Worm (Caenorhabditis elegans) whole organism, late embryonic: ENCODE data around the gene ant-1.4.

ENCODE experiments used
- ama-1 ChIP-seq: fragments of 150-350 bp; optimal IDR thresholded peaks from 2 replicates; lab custom pipeline; 2014
- ceh-14 ChIP-seq: sonication (generic microtip); optimal IDR thresholded peaks from 2 replicates; lab custom pipeline; 2016; ENCODE audit warnings: missing genotype, missing genetic modification characterization, missing compliant biosample characterization
- ceh-18 ChIP-seq: sonication (generic microtip); optimal IDR thresholded peaks from 2 replicates; lab custom pipeline; 2016; ENCODE audit warnings: missing genetic modification characterization, missing compliant biosample characterization
- ceh-34 ChIP-seq: sonication (generic microtip); optimal IDR thresholded peaks from 2 replicates; lab custom pipeline; 2016; ENCODE audit warnings: mild to moderate bottlenecking, missing genetic modification characterization, missing compliant biosample characterization
- ceh-9 ChIP-seq: sonication (generic microtip); optimal IDR thresholded peaks from 2 replicates; lab custom pipeline; 2016; ENCODE audit warnings: mild to moderate bottlenecking, missing genetic modification characterization, inconsistent platforms, missing compliant biosample characterization
- elt-2 ChIP-seq: sonication (generic microtip); optimal IDR thresholded peaks from 2 replicates; lab custom pipeline; 2016; ENCODE audit warnings: missing genetic modification reagents, missing genetic modification characterization, missing compliant biosample characterization
- pax-1 ChIP-seq: fragments of 150-350 bp; optimal IDR thresholded peaks from 2 replicates; lab custom pipeline; 2014; ENCODE audit warnings: missing biosample characterization, missing genetic modification characterization
- pha-4 ChIP-seq: fragments of 150-350 bp; optimal IDR thresholded peaks from 2 replicates; lab custom pipeline; 2018; ENCODE audit warnings: missing biosample characterization, missing genetic modification reagents, missing genetic modification characterization
- rnt-1 ChIP-seq: sonication (generic microtip); optimal IDR thresholded peaks from 2 replicates; lab custom pipeline; 2016; ENCODE audit warnings: missing genetic modification characterization, missing compliant biosample characterization
- tbx-2 ChIP-seq: sonication (generic microtip); optimal IDR thresholded peaks from 2 replicates; lab custom pipeline; 2016; ENCODE audit warnings: missing genetic modification characterization, missing compliant biosample characterization
- ttx-3 ChIP-seq: sonication (generic microtip); optimal IDR thresholded peaks from 2 replicates; lab custom pipeline; 2016; ENCODE audit warnings: missing genetic modification reagents, missing genetic modification characterization, missing compliant biosample characterization

DNA sequence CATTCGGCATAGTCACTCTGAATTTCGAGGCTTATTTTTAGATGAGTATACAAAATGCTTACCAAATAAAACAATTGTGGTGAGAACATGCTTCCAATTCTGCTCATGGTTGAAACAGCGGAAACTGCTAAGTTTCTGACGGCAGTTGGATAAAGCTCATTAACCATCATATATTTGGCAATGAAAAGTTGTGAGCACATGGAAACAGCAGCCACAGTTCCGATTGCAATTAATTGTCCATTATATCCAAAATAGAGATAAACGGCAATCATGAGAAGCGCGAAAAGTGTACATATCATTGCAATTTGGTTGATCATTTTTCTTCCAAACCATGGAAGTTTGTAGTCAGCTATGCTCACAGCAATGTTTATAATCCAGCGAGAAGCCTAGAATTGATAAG is 1.1 kb upstream of the ant-1.4 start:
- no peak for TF ChIP-seq ttx-3 (tag; lab: Kevin White, UChicago)
- no peak for TF ChIP-seq tbx-2
- TF ChIP-seq ceh-34: no peak
- TF ChIP-seq ama-1 (lab: Kevin White, UChicago): no peak
- TF ChIP-seq ceh-9 (tag; lab: Kevin White, UChicago): no peak
- no peak for TF ChIP-seq ceh-18
- no peak for TF ChIP-seq rnt-1 (tag; lab: Kevin White, UChicago)
- TF ChIP-seq pha-4 (tag; lab: Kevin White, UChicago): no peak
- no peak for TF ChIP-seq ceh-14 (tag; lab: Kevin White, UChicago)
- TF ChIP-seq pax-1 (tag; lab: Kevin White, UChicago): no peak
- no peak for TF ChIP-seq elt-2
